Worm (Caenorhabditis elegans) whole organism, L4 larva: ENCODE results near the gene ech-4.

Source experiments
- F10B5.3 ChIP-seq: sonication (generic microtip); optimal IDR thresholded peaks from 2 replicates; lab custom pipeline; 2016; ENCODE audit warnings: mild to moderate bottlenecking, missing genetic modification characterization, missing compliant biosample characterization
- F26F4.8 ChIP-seq: fragments of 200-800 bp; sonication (Bioruptor generic); conservative IDR thresholded peaks from 2 replicates; pipeline ENCODE4 v1.3.6; 2022; ENCODE audit warnings: missing genetic modification characterization, missing compliant biosample characterization
- F49E8.2 ChIP-seq: sonication (generic microtip); optimal IDR thresholded peaks from 2 replicates; lab custom pipeline; 2016; ENCODE audit warnings: missing compliant biosample characterization, mild to moderate bottlenecking, missing genetic modification characterization, borderline replicate concordance
- R02D3.7 ChIP-seq: fragments of 150-350 bp; sonication (generic microtip); optimal IDR thresholded peaks from 3 replicates; lab custom pipeline; 2014; ENCODE audit warnings: missing biosample characterization, missing genetic modification characterization
- T26A8.4 ChIP-seq: fragments of 200-800 bp; sonication (Bioruptor generic); IDR thresholded peaks from 2 replicates; pipeline ENCODE4 v1.3.6; 2022; ENCODE audit warnings: missing genetic modification characterization, missing compliant biosample characterization
- Y48G9A.11 ChIP-seq: fragments of 200-800 bp; sonication (Bioruptor generic); IDR thresholded peaks from 2 replicates; pipeline ENCODE4 v1.3.6; 2022; ENCODE audit warnings: missing genetic modification reagents, missing genetic modification characterization, missing compliant biosample characterization
- Y5F2A.4 ChIP-seq: fragments of 200-800 bp; sonication (Bioruptor generic); optimal IDR thresholded peaks from 2 replicates; lab custom pipeline; 2018; ENCODE audit warnings: mild to moderate bottlenecking, missing genetic modification characterization, missing compliant biosample characterization
- ZK337.2 ChIP-seq: fragments of 200-800 bp; sonication (Bioruptor generic); IDR thresholded peaks from 2 replicates; pipeline ENCODE4 v1.3.6; 2022; ENCODE audit warnings: missing genetic modification reagents, missing genetic modification characterization, missing compliant biosample characterization
- ama-1 ChIP-seq: fragments of 150-350 bp; optimal IDR thresholded peaks from 2 replicates; lab custom pipeline; 2014; ENCODE audit warnings: inconsistent platforms, mixed read lengths
- cey-2 ChIP-seq: sonication (generic microtip); optimal IDR thresholded peaks from 3 replicates; lab custom pipeline; 2017; ENCODE audit warnings: missing genetic modification characterization, mild to moderate bottlenecking, missing compliant biosample characterization, antibody characterized with exemption, borderline replicate concordance; ENCODE audit not compliant: insufficient read depth
- daf-16 ChIP-seq, 3 experiments: sonication (generic microtip); optimal IDR thresholded peaks; 2 replicates each; lab custom pipeline; 2016 to 2017; ENCODE audit warnings: missing genetic modification characterization in 3 of 3, missing genetic modification reagents in 3 of 3, mild to moderate bottlenecking in 2 of 3, missing compliant biosample characterization in 2 of 3, missing biosample characterization in 1 of 3, moderate library complexity in 1 of 3
- dmd-6 ChIP-seq: fragments of 200-800 bp; sonication (Bioruptor generic); IDR thresholded peaks from 2 replicates; pipeline ENCODE4 v1.3.6; 2022; ENCODE audit warnings: missing genetic modification reagents, missing genetic modification characterization, missing compliant biosample characterization
- dpl-1 ChIP-seq: fragments of 150-350 bp; optimal IDR thresholded peaks from 2 replicates; lab custom pipeline; 2014; ENCODE audit warnings: missing biosample characterization, missing genetic modification reagents, missing genetic modification characterization
- duxl-1 ChIP-seq: sonication (generic microtip); optimal IDR thresholded peaks from 2 replicates; lab custom pipeline; 2016; ENCODE audit warnings: mild to moderate bottlenecking, missing genetic modification characterization, moderate library complexity, missing compliant biosample characterization; ENCODE audit not compliant: poor library complexity
- dve-1 ChIP-seq: sonication (generic microtip); optimal IDR thresholded peaks from 2 replicates; lab custom pipeline; 2017; ENCODE audit warnings: antibody characterized with exemption, mild to moderate bottlenecking, missing genetic modification characterization, missing compliant biosample characterization; ENCODE audit not compliant: insufficient read depth
- egl-43 ChIP-seq: fragments of 200-800 bp; sonication (Bioruptor generic); IDR thresholded peaks from 2 replicates; pipeline ENCODE4 v1.3.6; 2022; ENCODE audit warnings: missing genetic modification reagents, missing genetic modification characterization, missing compliant biosample characterization
- hlh-11 ChIP-seq: fragments of 200-800 bp; sonication (Bioruptor generic); optimal IDR thresholded peaks from 2 replicates; lab custom pipeline; 2018; ENCODE audit warnings: mild to moderate bottlenecking, missing genetic modification characterization, missing compliant biosample characterization
- hlh-30 ChIP-seq: sonication (generic microtip); optimal IDR thresholded peaks from 2 replicates; lab custom pipeline; 2017; ENCODE audit warnings: antibody characterized with exemption, mild to moderate bottlenecking, missing genetic modification characterization, missing compliant biosample characterization; ENCODE audit not compliant: insufficient read depth
- hmg-1.1 ChIP-seq: fragments of 200-800 bp; sonication (Bioruptor generic); IDR thresholded peaks from 2 replicates; pipeline ENCODE4 v1.3.6; 2022; ENCODE audit warnings: missing genetic modification reagents, missing genetic modification characterization, missing compliant biosample characterization
- jun-1 ChIP-seq: fragments of 150-350 bp; optimal IDR thresholded peaks from 2 replicates; lab custom pipeline; 2014; ENCODE audit warnings: missing biosample characterization, missing genetic modification reagents, missing genetic modification characterization
- lin-1 ChIP-seq: fragments of 200-800 bp; sonication (Bioruptor generic); IDR thresholded peaks from 2 replicates; pipeline ENCODE4 v1.3.6; 2022; ENCODE audit warnings: missing genetic modification reagents, missing genetic modification characterization, missing compliant biosample characterization
- lin-13 ChIP-seq: fragments of 150-350 bp; optimal IDR thresholded peaks from 2 replicates; lab custom pipeline; 2014; ENCODE audit warnings: missing biosample characterization, missing genetic modification reagents, missing genetic modification characterization
- lin-15B ChIP-seq: fragments of 150-350 bp; sonication (generic microtip); optimal IDR thresholded peaks from 3 replicates; lab custom pipeline; 2014; ENCODE audit warnings: missing biosample characterization, missing genetic modification characterization
- lin-38 ChIP-seq: fragments of 200-800 bp; sonication (Bioruptor generic); IDR thresholded peaks from 2 replicates; pipeline ENCODE4 v1.3.6; 2022; ENCODE audit warnings: missing genetic modification reagents, missing genetic modification characterization, missing compliant biosample characterization
- lin-39 ChIP-seq: fragments of 150-350 bp; optimal IDR thresholded peaks from 2 replicates; lab custom pipeline; 2014; ENCODE audit warnings: missing biosample characterization, missing genetic modification reagents, missing genetic modification characterization
- lir-3 ChIP-seq: sonication (generic microtip); optimal IDR thresholded peaks from 2 replicates; lab custom pipeline; 2016; ENCODE audit warnings: mild to moderate bottlenecking, missing genetic modification characterization, missing compliant biosample characterization
- lsy-2 ChIP-seq, 2 experiments: fragments of 150-350 bp in 1 of 2; sonication (generic microtip) in 1 of 2; optimal IDR thresholded peaks; 2 replicates each; lab custom pipeline; 2014 to 2017; ENCODE audit warnings: missing biosample characterization in 2 of 2, missing genetic modification characterization in 2 of 2
- madf-5 ChIP-seq, 2 experiments: fragments of 200-800 bp; sonication (Bioruptor generic); IDR thresholded peaks; 2 replicates each; pipeline ENCODE4 v1.3.6; 2022; ENCODE audit warnings: missing compliant biosample characterization in 2 of 2, missing genetic modification characterization in 2 of 2
- mdl-1 ChIP-seq, 2 experiments: fragments of 150-350 bp in 1 of 2; sonication (generic microtip) in 1 of 2; optimal IDR thresholded peaks; 2 replicates each; lab custom pipeline; 2014 to 2017; ENCODE audit warnings: missing biosample characterization in 2 of 2, missing genetic modification characterization in 2 of 2
- mes-2 ChIP-seq: sonication (generic microtip); optimal IDR thresholded peaks from 2 replicates; lab custom pipeline; 2016; ENCODE audit warnings: missing genotype, mild to moderate bottlenecking, missing genetic modification characterization, missing compliant biosample characterization; ENCODE audit not compliant: poor library complexity, severe bottlenecking
- mxl-3 ChIP-seq: fragments of 200-800 bp; sonication (Bioruptor generic); optimal IDR thresholded peaks from 2 replicates; lab custom pipeline; 2018; ENCODE audit warnings: mild to moderate bottlenecking, missing genetic modification characterization, missing compliant biosample characterization
- nhr-25 ChIP-seq: sonication (generic microtip); optimal IDR thresholded peaks from 2 replicates; lab custom pipeline; 2017; ENCODE audit warnings: missing genetic modification characterization, mild to moderate bottlenecking, missing compliant biosample characterization, antibody characterized with exemption, moderate library complexity, borderline replicate concordance; ENCODE audit not compliant: insufficient read depth
- nhr-28 ChIP-seq: fragments of 150-350 bp; optimal IDR thresholded peaks from 2 replicates; lab custom pipeline; 2014; ENCODE audit warnings: missing biosample characterization, missing genetic modification characterization
- nhr-6 ChIP-seq: fragments of 150-350 bp; optimal IDR thresholded peaks from 2 replicates; lab custom pipeline; 2014; ENCODE audit warnings: missing biosample characterization, missing genetic modification characterization
- nhr-77 ChIP-seq: fragments of 150-350 bp; optimal IDR thresholded peaks from 2 replicates; lab custom pipeline; 2014; ENCODE audit warnings: missing biosample characterization, missing genetic modification characterization
- php-3 ChIP-seq: fragments of 200-800 bp; sonication (Bioruptor generic); IDR thresholded peaks from 2 replicates; pipeline ENCODE4 v1.3.6; 2022; ENCODE audit warnings: missing genetic modification reagents, missing genetic modification characterization, missing compliant biosample characterization
- saeg-2 ChIP-seq: fragments of 200-800 bp; sonication (Bioruptor generic); IDR thresholded peaks from 2 replicates; pipeline ENCODE4 v1.3.6; 2022; ENCODE audit warnings: missing genetic modification reagents, missing genetic modification characterization, missing compliant biosample characterization
- sdz-12 ChIP-seq: fragments of 200-800 bp; sonication (Bioruptor generic); optimal IDR thresholded peaks from 2 replicates; lab custom pipeline; 2018; ENCODE audit warnings: mild to moderate bottlenecking, missing genetic modification characterization, missing compliant biosample characterization
- set-16 ChIP-seq: fragments of 200-800 bp; sonication (Bioruptor generic); IDR thresholded peaks from 2 replicates; pipeline ENCODE4 v1.3.6; 2022; ENCODE audit warnings: missing genetic modification reagents, missing genetic modification characterization, missing compliant biosample characterization
- unc-62 ChIP-seq, 3 experiments: fragments of 150-350 bp in 1 of 3; sonication (generic microtip); optimal IDR thresholded peaks in 2 of 3; peaks in 1 of 3; 1 replicate in 1 of 3; 2 replicates in 2 of 3; lab custom pipeline; 2014 to 2017; ENCODE audit warnings: missing biosample characterization in 3 of 3, missing genetic modification characterization in 3 of 3, missing genetic modification reagents in 3 of 3, missing genotype in 1 of 3
- zag-1 ChIP-seq: fragments of 150-350 bp; optimal IDR thresholded peaks from 2 replicates; lab custom pipeline; 2014; ENCODE audit warnings: missing biosample characterization, missing genetic modification characterization
- zfp-3 ChIP-seq: fragments of 200-800 bp; sonication (Bioruptor generic); conservative IDR thresholded peaks from 2 replicates; pipeline ENCODE4 v1.3.6; 2022; ENCODE audit warnings: missing genetic modification reagents, missing genetic modification characterization, missing compliant biosample characterization
- ztf-7 ChIP-seq: fragments of 150-350 bp; optimal IDR thresholded peaks from 2 replicates; lab custom pipeline; 2014; ENCODE audit warnings: missing biosample characterization, missing genetic modification characterization

The ech-4 gene

DNA sequence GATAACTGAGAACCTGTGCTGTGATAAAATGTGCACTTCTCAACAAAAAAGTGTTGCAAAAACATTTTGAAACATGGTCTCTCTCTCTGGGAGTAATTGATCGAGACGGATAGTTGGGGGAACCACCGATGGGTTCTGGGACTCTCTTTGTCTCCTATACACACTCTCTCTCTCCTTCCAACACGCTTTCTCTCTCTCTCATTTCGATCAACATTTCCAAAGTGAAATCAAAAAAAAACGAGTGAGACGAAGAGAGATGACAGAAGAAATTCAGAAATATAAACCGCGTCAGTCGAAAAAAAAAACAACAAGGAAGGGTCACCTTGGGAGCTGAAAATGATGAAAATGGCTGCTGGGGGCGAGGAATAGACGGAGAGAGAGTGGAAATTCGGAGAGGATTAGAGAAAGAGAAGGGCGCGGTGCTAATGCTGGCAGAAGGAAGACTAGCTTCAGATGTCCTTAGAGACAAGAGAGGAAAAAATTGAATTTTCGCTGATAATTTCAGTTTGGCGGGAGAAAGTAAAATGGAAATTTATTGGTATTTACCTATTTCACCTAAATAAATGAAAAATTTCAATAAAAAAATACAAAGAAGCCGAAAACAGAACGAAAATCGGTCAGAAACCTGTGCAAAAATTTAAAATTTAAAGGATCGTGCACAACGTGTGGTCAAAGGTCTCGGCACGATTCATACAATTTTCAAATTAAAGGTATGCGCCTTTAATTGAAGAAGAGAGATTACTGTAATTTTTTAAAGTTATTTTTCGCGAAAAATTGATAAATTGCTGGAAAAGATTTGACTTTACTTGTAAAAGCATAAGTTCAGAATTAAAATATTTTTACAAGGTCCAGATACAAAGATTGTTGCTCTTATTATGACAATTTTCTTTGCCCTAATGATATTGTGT, 42.2 kb downstream of the ech-4 start:
- TF ChIP-seq R02D3.7 (no peak), set-16 (GFP tag; lab: Robert Waterston, UW) (0 out of 2 replicates have a peak, but pooled peaks have one; percentile 12), hlh-11 (peak; percentile 3), mxl-3 (GFP tag; lab: Kevin White, UChicago) (peak; percentile 31), F49E8.2 (tag; lab: Kevin White, UChicago) (peak; percentile 25), ama-1 (no peak), lin-38 (GFP tag; lab: Robert Waterston, UW) (0 out of 2 replicates have a peak, but pooled peaks have one; percentile 12), madf-5 (GFP tag; IDR thresholded peaks at IDR 0.05; lab: Robert Waterston, UW) (no peak), unc-62 (GFP tag; optimal IDR thresholded peaks at IDR 0.05 in 1 of 2; lab: Kevin White, UChicago) (peak in 1 of 2 experiments; percentile 74), unc-62 (tag; optimal IDR thresholded peaks at IDR 0.05; lab: Kevin White, UChicago) (no peak), nhr-6 (tag; lab: Kevin White, UChicago) (peak; percentile 11), dmd-6 (GFP tag; lab: Robert Waterston, UW) (peak; percentile 35; the same call in 1 of the 2 replicates), lsy-2 (tag; optimal IDR thresholded peaks at IDR 0.05; lab: Kevin White, UChicago) (peak in 1 of 2 experiments; percentile 29), mdl-1 (tag; optimal IDR thresholded peaks at IDR 0.05; lab: Kevin White, UChicago) (peak in 1 of 2 experiments; percentile 42), F10B5.3 (no peak), hmg-1.1 (GFP tag; lab: Robert Waterston, UW) (0 out of 2 replicates have a peak, but pooled peaks have one; percentile 12), nhr-25 (tag; lab: Kevin White, UChicago) (peak; percentile 41), T26A8.4 (GFP tag; lab: Robert Waterston, UW) (no peak), dve-1 (tag; lab: Kevin White, UChicago) (peak; percentile 49), mes-2 (tag; lab: Kevin White, UChicago) (peak; percentile 5), dpl-1 (GFP tag; lab: Kevin White, UChicago) (peak; percentile 19)

ce11 chrII:10867219-10867618, 46.4 kb downstream of the ech-4 start:
- TF ChIP-seq daf-16 (GFP tag; optimal IDR thresholded peaks at IDR 0.05; lab: Kevin White, UChicago) (no peak), daf-16 (tag; optimal IDR thresholded peaks at IDR 0.05; lab: Kevin White, UChicago) (peak; percentile 44), dve-1 (tag; lab: Kevin White, UChicago) (peak; percentile 82), Y5F2A.4 (no peak), cey-2 (no peak), hmg-1.1 (GFP tag; lab: Robert Waterston, UW) (peak; percentile 65), zfp-3 (GFP tag; lab: Robert Waterston, UW) (no peak), lin-13 (GFP tag; lab: Kevin White, UChicago) (no peak), Y48G9A.11 (GFP tag; lab: Robert Waterston, UW) (no peak), saeg-2 (GFP tag; lab: Robert Waterston, UW) (no peak), lin-15B (tag; lab: Kevin White, UChicago) (no peak), lin-39 (no peak), duxl-1 (no peak), ZK337.2 (GFP tag; lab: Robert Waterston, UW) (no peak), lin-1 (GFP tag; lab: Robert Waterston, UW) (no peak), sdz-12 (GFP tag; lab: Kevin White, UChicago) (no peak), nhr-28 (tag; lab: Kevin White, UChicago) (peak; percentile 43), unc-62 (GFP tag; optimal IDR thresholded peaks at IDR 0.05 in 1 of 2; lab: Kevin White, UChicago) (no peak), unc-62 (tag; optimal IDR thresholded peaks at IDR 0.05; lab: Kevin White, UChicago) (no peak), lir-3 (no peak), php-3 (GFP tag; lab: Robert Waterston, UW) (no peak), F26F4.8 (GFP tag; lab: Robert Waterston, UW) (no peak), F10B5.3 (no peak), zag-1 (tag; lab: Kevin White, UChicago) (no peak), F49E8.2 (tag; lab: Kevin White, UChicago) (no peak), mdl-1 (tag; optimal IDR thresholded peaks at IDR 0.05; lab: Kevin White, UChicago) (no peak), egl-43 (GFP tag; lab: Robert Waterston, UW) (no peak), hlh-30 (peak; percentile 6), jun-1 (no peak), nhr-77 (tag; lab: Kevin White, UChicago) (peak; percentile 19), ztf-7 (tag; lab: Kevin White, UChicago) (no peak), nhr-6 (tag; lab: Kevin White, UChicago) (no peak)
